Worm (Caenorhabditis elegans) whole organism, L3 larva: ENCODE measurements around the gene her-1.
A peak's percentile ranks its signal among the peaks of the same experiment; 100 is the strongest.

Experiments used
- R02D3.7 ChIP-seq: fragments of 150-350 bp; optimal IDR thresholded peaks from 2 replicates; lab custom pipeline; 2014; ENCODE audit warnings: missing biosample characterization, missing genetic modification characterization
- ZK546.5 ChIP-seq: sonication (generic microtip); optimal IDR thresholded peaks from 2 replicates; lab custom pipeline; 2017; ENCODE audit warnings: missing biosample characterization, missing genetic modification characterization
- ama-1 ChIP-seq: fragments of 150-350 bp; optimal IDR thresholded peaks from 2 replicates; lab custom pipeline; 2018
- ceh-16 ChIP-seq: sonication (generic microtip); optimal IDR thresholded peaks from 2 replicates; lab custom pipeline; 2017; ENCODE audit warnings: missing biosample characterization, missing genetic modification characterization
- ceh-28 ChIP-seq: fragments of 150-350 bp; optimal IDR thresholded peaks from 2 replicates; lab custom pipeline; 2014; ENCODE audit warnings: missing biosample characterization, missing genetic modification reagents, missing genetic modification characterization
- ceh-82 ChIP-seq: fragments of 150-350 bp; optimal IDR thresholded peaks from 2 replicates; lab custom pipeline; 2014; ENCODE audit warnings: missing biosample characterization, missing genetic modification characterization
- ceh-9 ChIP-seq: sonication (generic microtip); optimal IDR thresholded peaks from 2 replicates; lab custom pipeline; 2018; ENCODE audit warnings: missing biosample characterization, missing genetic modification characterization
- daf-12 ChIP-seq: fragments of 150-350 bp; optimal IDR thresholded peaks from 2 replicates; lab custom pipeline; 2014; ENCODE audit warnings: missing biosample characterization, missing genetic modification reagents, missing genetic modification characterization
- egl-5 ChIP-seq: fragments of 150-350 bp; optimal IDR thresholded peaks from 2 replicates; lab custom pipeline; 2017; ENCODE audit warnings: missing biosample characterization, missing genetic modification reagents, missing genetic modification characterization, inconsistent platforms
- elt-1 ChIP-seq: fragments of 150-350 bp; optimal IDR thresholded peaks from 2 replicates; lab custom pipeline; 2014; ENCODE audit warnings: missing biosample characterization, missing genetic modification characterization
- elt-2 ChIP-seq: sonication (generic microtip); optimal IDR thresholded peaks from 2 replicates; lab custom pipeline; 2016; ENCODE audit warnings: missing genetic modification reagents, mild to moderate bottlenecking, missing genetic modification characterization, missing compliant biosample characterization
- elt-3 ChIP-seq, 3 experiments: fragments of 150-350 bp in 1 of 3; sonication (generic microtip) in 2 of 3; optimal IDR thresholded peaks; 2 replicates in 2 of 3; 4 replicates in 1 of 3; lab custom pipeline; 2014 to 2017; ENCODE audit warnings: missing biosample characterization in 3 of 3, missing genetic modification characterization in 3 of 3
- fkh-2 ChIP-seq: fragments of 150-350 bp; optimal IDR thresholded peaks from 2 replicates; lab custom pipeline; 2014; ENCODE audit warnings: missing biosample characterization, missing genetic modification reagents, missing genetic modification characterization
- fos-1 ChIP-seq: fragments of 150-350 bp; optimal IDR thresholded peaks from 2 replicates; lab custom pipeline; 2014; ENCODE audit warnings: missing biosample characterization, missing genetic modification characterization
- hmg-11 ChIP-seq: sonication (generic microtip); optimal IDR thresholded peaks from 2 replicates; lab custom pipeline; 2016; ENCODE audit warnings: missing genetic modification characterization, missing compliant biosample characterization
- jun-1 ChIP-seq: fragments of 150-350 bp; optimal IDR thresholded peaks from 2 replicates; lab custom pipeline; 2014; ENCODE audit warnings: missing biosample characterization, missing genetic modification reagents, missing genetic modification characterization
- lin-15B ChIP-seq: fragments of 150-350 bp; optimal IDR thresholded peaks from 2 replicates; lab custom pipeline; 2014; ENCODE audit warnings: missing biosample characterization, missing genetic modification characterization
- lin-39 ChIP-seq: fragments of 150-350 bp; optimal IDR thresholded peaks from 2 replicates; lab custom pipeline; 2018; ENCODE audit warnings: missing biosample characterization, missing genetic modification reagents, missing genetic modification characterization
- lsy-12 ChIP-seq: sonication (generic microtip); optimal IDR thresholded peaks from 2 replicates; lab custom pipeline; 2016; ENCODE audit warnings: mild to moderate bottlenecking, missing genetic modification characterization, missing compliant biosample characterization
- mdl-1 ChIP-seq: fragments of 150-350 bp; optimal IDR thresholded peaks from 2 replicates; lab custom pipeline; 2014; ENCODE audit warnings: missing biosample characterization, missing genetic modification characterization
- mml-1 ChIP-seq: fragments of 150-350 bp; sonication (generic microtip); optimal IDR thresholded peaks from 3 replicates; lab custom pipeline; 2014; ENCODE audit warnings: missing biosample characterization, missing genetic modification characterization
- nfya-1 ChIP-seq: sonication (generic microtip); optimal IDR thresholded peaks from 2 replicates; lab custom pipeline; 2017; ENCODE audit warnings: missing genetic modification characterization, mild to moderate bottlenecking, missing compliant biosample characterization, antibody characterized with exemption, moderate library complexity; ENCODE audit not compliant: insufficient read depth
- nhr-23 ChIP-seq: fragments of 150-350 bp; optimal IDR thresholded peaks from 2 replicates; lab custom pipeline; 2014; ENCODE audit warnings: missing biosample characterization, missing genetic modification reagents, missing genetic modification characterization
- nhr-237 ChIP-seq: fragments of 150-350 bp; optimal IDR thresholded peaks from 2 replicates; lab custom pipeline; 2014; ENCODE audit warnings: missing biosample characterization, missing genetic modification characterization
- nhr-25 ChIP-seq: sonication (generic microtip); optimal IDR thresholded peaks from 2 replicates; lab custom pipeline; 2017; ENCODE audit warnings: missing biosample characterization, missing genetic modification characterization
- nhr-28 ChIP-seq: fragments of 150-350 bp; optimal IDR thresholded peaks from 2 replicates; lab custom pipeline; 2014; ENCODE audit warnings: missing biosample characterization, missing genetic modification characterization
- nhr-43 ChIP-seq: sonication (generic microtip); optimal IDR thresholded peaks from 2 replicates; lab custom pipeline; 2016; ENCODE audit warnings: mild to moderate bottlenecking, missing genetic modification characterization, missing compliant biosample characterization; ENCODE audit not compliant: poor library complexity, severe bottlenecking
- nhr-67 ChIP-seq: fragments of 150-350 bp; optimal IDR thresholded peaks from 2 replicates; lab custom pipeline; 2014; ENCODE audit warnings: missing biosample characterization, missing genetic modification characterization
- pha-4 ChIP-seq: fragments of 150-350 bp; optimal IDR thresholded peaks from 2 replicates; lab custom pipeline; 2014; ENCODE audit warnings: missing biosample characterization, missing genetic modification reagents, missing genetic modification characterization
- pqm-1 ChIP-seq: fragments of 150-350 bp; optimal IDR thresholded peaks from 2 replicates; lab custom pipeline; 2017; ENCODE audit warnings: missing biosample characterization, missing genetic modification characterization, inconsistent platforms
- sea-2 ChIP-seq: fragments of 150-350 bp; sonication (generic microtip); optimal IDR thresholded peaks from 4 replicates; lab custom pipeline; 2014; ENCODE audit warnings: missing biosample characterization, missing genetic modification reagents, missing genetic modification characterization
- skn-1 ChIP-seq: fragments of 150-350 bp; optimal IDR thresholded peaks from 2 replicates; lab custom pipeline; 2014; ENCODE audit warnings: missing biosample characterization, missing genetic modification characterization
- snpc-4 ChIP-seq: fragments of 150-350 bp; optimal IDR thresholded peaks from 2 replicates; lab custom pipeline; 2014; ENCODE audit warnings: missing biosample characterization, missing genetic modification characterization
- tbx-2 ChIP-seq: sonication (generic microtip); optimal IDR thresholded peaks from 2 replicates; lab custom pipeline; 2016; ENCODE audit warnings: mild to moderate bottlenecking, missing genetic modification characterization, missing compliant biosample characterization
- unc-39 ChIP-seq: sonication (generic microtip); optimal IDR thresholded peaks from 4 replicates; lab custom pipeline; 2017; ENCODE audit warnings: missing biosample characterization, missing genetic modification characterization
- unc-62 ChIP-seq: fragments of 150-350 bp; sonication (generic microtip); optimal IDR thresholded peaks from 4 replicates; lab custom pipeline; 2014; ENCODE audit warnings: missing biosample characterization, missing genetic modification reagents, missing genetic modification characterization
- ztf-11 ChIP-seq: fragments of 150-350 bp; optimal IDR thresholded peaks from 2 replicates; lab custom pipeline; 2014; ENCODE audit warnings: missing biosample characterization, missing genetic modification characterization
- ztf-4 ChIP-seq: fragments of 150-350 bp; optimal IDR thresholded peaks from 2 replicates; lab custom pipeline; 2014; ENCODE audit warnings: missing biosample characterization, missing genetic modification characterization

Gene her-1

ce11 chrV:9699216-9699615 is 2.4 kb downstream of the her-1 start:
- TF ChIP-seq elt-2 (tag; lab: Kevin White, UChicago): peak; percentile 15
- no peak for TF ChIP-seq tbx-2 (tag; lab: Kevin White, UChicago)
- TF ChIP-seq elt-3 (tag; optimal IDR thresholded peaks at IDR 0.05; lab: Kevin White, UChicago): no peak
- TF ChIP-seq, all 47 proteins: peak for 1

ce11 chrV:9701861-9702260 is 5.0 kb downstream of the her-1 start:
- no peak for TF ChIP-seq tbx-2 (tag; lab: Kevin White, UChicago)
- peak; percentile 32 for TF ChIP-seq pqm-1 (tag; lab: Kevin White, UChicago)
- TF ChIP-seq fkh-2 (tag; lab: Kevin White, UChicago): no peak
- no peak for TF ChIP-seq skn-1 (tag; lab: Kevin White, UChicago)
- TF ChIP-seq ztf-11 (tag; lab: Kevin White, UChicago): no peak
- TF ChIP-seq ama-1 (lab: Kevin White, UChicago): no peak
- TF ChIP-seq jun-1: no peak
- no peak for TF ChIP-seq lsy-12 (tag; lab: Kevin White, UChicago)
- no peak for TF ChIP-seq nhr-28 (tag; lab: Kevin White, UChicago)
- TF ChIP-seq nhr-43: no peak
- TF ChIP-seq snpc-4: no peak
- TF ChIP-seq elt-2 (tag; lab: Kevin White, UChicago): peak; percentile 70
- no peak for TF ChIP-seq nhr-237 (tag; lab: Kevin White, UChicago)
- no peak for TF ChIP-seq elt-3 (tag; optimal IDR thresholded peaks at IDR 0.05; lab: Kevin White, UChicago)

- TF ChIP-seq pha-4 (tag; lab: Kevin White, UChicago) (no peak), daf-12 (no peak), tbx-2 (tag; lab: Kevin White, UChicago) (no peak), nhr-23 (tag; lab: Kevin White, UChicago) (no peak), elt-1 (tag; lab: Kevin White, UChicago) (no peak), mml-1 (tag; lab: Kevin White, UChicago) (no peak)
Measured at ce11 chrV:9702755-9703154, 5.9 kb downstream of the her-1 start, which contains the start of gene xbx-6. TSS of gene xbx-6 (plus strand) at chrV:9703055.

ce11 chrV:9703549-9703948 is 6.7 kb downstream of the her-1 start:
- TF ChIP-seq ZK546.5 (no peak), nhr-67 (no peak), pha-4 (tag; lab: Kevin White, UChicago) (no peak), ztf-11 (tag; lab: Kevin White, UChicago) (no peak), tbx-2 (tag; lab: Kevin White, UChicago) (no peak), ztf-4 (tag; lab: Kevin White, UChicago) (no peak), ceh-82 (tag; lab: Kevin White, UChicago) (no peak), ceh-9 (tag; lab: Kevin White, UChicago) (no peak), R02D3.7 (no peak), nhr-43 (no peak)

- TF ChIP-seq ztf-4 (tag; lab: Kevin White, UChicago) (no peak), ama-1 (lab: Kevin White, UChicago) (peak; percentile 24), nhr-25 (peak; percentile 65), unc-62 (GFP tag; lab: Kevin White, UChicago) (no peak), nhr-23 (tag; lab: Kevin White, UChicago) (no peak), mdl-1 (tag; lab: Kevin White, UChicago) (no peak), elt-1 (tag; lab: Kevin White, UChicago) (peak; percentile 13), sea-2 (GFP tag; lab: Kevin White, UChicago) (no peak), ceh-9 (tag; lab: Kevin White, UChicago) (no peak), fos-1 (no peak), lin-39 (tag; lab: Kevin White, UChicago) (peak; percentile 80), ceh-16 (tag; lab: Kevin White, UChicago) (no peak), nhr-28 (tag; lab: Kevin White, UChicago) (no peak), hmg-11 (tag; lab: Kevin White, UChicago) (peak; percentile 52), fkh-2 (tag; lab: Kevin White, UChicago) (no peak), unc-39 (tag; lab: Kevin White, UChicago) (no peak), skn-1 (tag; lab: Kevin White, UChicago) (peak; percentile 62), pha-4 (tag; lab: Kevin White, UChicago) (peak; percentile 48), ceh-28 (tag; lab: Kevin White, UChicago) (peak; percentile 70), egl-5 (peak; percentile 59), nfya-1 (tag; lab: Kevin White, UChicago) (peak; percentile 64), lin-15B (tag; lab: Kevin White, UChicago) (peak; percentile 32), snpc-4 (peak; percentile 7)
Measured at ce11 chrV:9704399-9704798, 7.6 kb downstream of the her-1 start.
